Fruit fly (Drosophila melanogaster) S2 (cell line): Measurements from ENCODE around the gene nSyb.

Experiments
- CG8478 ChIP-seq: fragments of >200 bp; optimal IDR thresholded peaks from 2 replicates; lab custom pipeline; 2018
- CTCF ChIP-seq, 2 experiments: fragments of >200 bp; optimal IDR thresholded peaks; 2 replicates each; lab custom pipeline; 2018

Gene nSyb

dm6 chr3L:1614465-1615084 is 23.0 kb downstream of the nSyb start:
- TF ChIP-seq CTCF (optimal IDR thresholded peaks at IDR 0.05; lab: Kevin White, UChicago), result no peak
- no peak for TF ChIP-seq CG8478 (lab: Kevin White, UChicago)

dm6 chr3L:1609611-1610010 is 27.9 kb downstream of the nSyb start:
- TF ChIP-seq CG8478 (lab: Kevin White, UChicago) (no peak), CTCF (optimal IDR thresholded peaks at IDR 0.05; lab: Kevin White, UChicago) (no peak)

dm6 chr3L:1602833-1603128 is 34.8 kb downstream of the nSyb start, which contains the start of the genes CG18170 and CG33791:
Gene CG18170, plus strand, starts transcription at chr3L:1602954.
Gene CG33791, plus strand, starts transcription at chr3L:1602954.
- no peak for TF ChIP-seq CG8478 (lab: Kevin White, UChicago)
- no peak for TF ChIP-seq CTCF (optimal IDR thresholded peaks at IDR 0.05; lab: Kevin White, UChicago)

- TF ChIP-seq CTCF (optimal IDR thresholded peaks at IDR 0.05; lab: Kevin White, UChicago), result no peak
- TF ChIP-seq CG8478 (lab: Kevin White, UChicago), result no peak
Measured at dm6 chr3L:1602064-1602832, 35.3 kb downstream of the nSyb start, which contains the start of gene CG12104. Gene CG12104, minus strand, starts transcription at chr3L:1602674.

dm6 chr3L:1592822-1593452 is 44.6 kb downstream of the nSyb start:
- no peak for TF ChIP-seq CTCF (optimal IDR thresholded peaks at IDR 0.05; lab: Kevin White, UChicago)
- TF ChIP-seq CG8478 (lab: Kevin White, UChicago), result no peak

- no peak for TF ChIP-seq CG8478 (lab: Kevin White, UChicago)
- TF ChIP-seq CTCF (optimal IDR thresholded peaks at IDR 0.05; lab: Kevin White, UChicago), result no peak
Measured at dm6 chr3L:1591692-1592371, 45.7 kb downstream of the nSyb start.

dm6 chr3L:1590194-1590593 is 47.4 kb downstream of the nSyb start:
- TF ChIP-seq CG8478 (lab: Kevin White, UChicago) (no peak), CTCF (optimal IDR thresholded peaks at IDR 0.05; lab: Kevin White, UChicago) (no peak)

- TF ChIP-seq CG8478 (lab: Kevin White, UChicago) (no peak), CTCF (optimal IDR thresholded peaks at IDR 0.05; lab: Kevin White, UChicago) (no peak)
Measured at dm6 chr3L:1587140-1587849, 50.3 kb downstream of the nSyb start.

dm6 chr3L:1586266-1587054 is 51.1 kb downstream of the nSyb start:
- TF ChIP-seq CTCF (optimal IDR thresholded peaks at IDR 0.05; lab: Kevin White, UChicago), result no peak
- no peak for TF ChIP-seq CG8478 (lab: Kevin White, UChicago)

dm6 chr3L:1584781-1585180 is 52.8 kb downstream of the nSyb start:
- TF ChIP-seq CTCF (optimal IDR thresholded peaks at IDR 0.05; lab: Kevin White, UChicago), result no peak
- no peak for TF ChIP-seq CG8478 (lab: Kevin White, UChicago)

dm6 chr3L:1584003-1584402 is 53.5 kb downstream of the nSyb start:
- TF ChIP-seq CTCF (optimal IDR thresholded peaks at IDR 0.05; lab: Kevin White, UChicago) (no peak), CG8478 (lab: Kevin White, UChicago) (no peak)

dm6 chr3L:1580821-1581220 is 56.7 kb downstream of the nSyb start:
- TF ChIP-seq CG8478 (lab: Kevin White, UChicago) (no peak), CTCF (optimal IDR thresholded peaks at IDR 0.05; lab: Kevin White, UChicago) (no peak)
